Fruit fly (Drosophila melanogaster) whole organism, prepupa: Measurements from ENCODE around the gene Drsl5.

Experiments
- Blimp-1 ChIP-seq: fragments of 200-800 bp; sonication (Bioruptor generic); optimal IDR thresholded peaks from 3 replicates; lab custom pipeline; 2017; ENCODE audit warnings: missing biosample characterization, missing genetic modification characterization, mild to moderate bottlenecking, moderate library complexity, missing genetic modification reagents
- CG10631 ChIP-seq: fragments of 200-800 bp; sonication (Bioruptor generic); optimal IDR thresholded peaks from 2 replicates; lab custom pipeline; 2016; ENCODE audit warnings: missing biosample characterization, missing genetic modification characterization
- CG10669 ChIP-seq: fragments of 200-800 bp; sonication (Bioruptor generic); optimal IDR thresholded peaks from 3 replicates; lab custom pipeline; 2018; ENCODE audit warnings: missing biosample characterization, mild to moderate bottlenecking, missing genetic modification characterization, moderate library complexity
- CG11762 ChIP-seq: fragments of 200-800 bp; sonication (Bioruptor generic); optimal IDR thresholded peaks from 3 replicates; lab custom pipeline; 2016; ENCODE audit warnings: missing biosample characterization, missing genetic modification characterization; ENCODE audit not compliant: insufficient read depth
- CG15336 ChIP-seq: fragments of 200-800 bp; sonication (Bioruptor generic); IDR thresholded peaks from 2 replicates; pipeline ENCODE4 v1.3.6; 2022; ENCODE audit warnings: missing biosample characterization, missing genetic modification characterization
- CG16779 ChIP-seq: fragments of 200-800 bp; sonication (Bioruptor generic); optimal IDR thresholded peaks from 3 replicates; lab custom pipeline; 2017; ENCODE audit warnings: missing biosample characterization, mild to moderate bottlenecking, missing genetic modification characterization
- CG3032 ChIP-seq: fragments of 200-800 bp; optimal IDR thresholded peaks from 2 replicates; lab custom pipeline; 2019; ENCODE audit warnings: missing biosample characterization, mild to moderate bottlenecking, missing genetic modification characterization, moderate library complexity
- CG32006 ChIP-seq: fragments of 200-800 bp; sonication (Bioruptor generic); optimal IDR thresholded peaks from 3 replicates; lab custom pipeline; 2017; ENCODE audit warnings: missing biosample characterization, mild to moderate bottlenecking, missing genetic modification characterization
- CG34406 ChIP-seq: fragments of 200-800 bp; sonication (Bioruptor generic); optimal IDR thresholded peaks from 3 replicates; lab custom pipeline; 2016; ENCODE audit warnings: missing biosample characterization, missing genetic modification characterization
- CG3919 ChIP-seq: fragments of 200-800 bp; sonication (Bioruptor generic); optimal IDR thresholded peaks from 3 replicates; lab custom pipeline; 2016; ENCODE audit warnings: missing biosample characterization, missing genetic modification characterization
- CG4318 ChIP-seq: fragments of 200-800 bp; sonication (Bioruptor generic); optimal IDR thresholded peaks from 3 replicates; lab custom pipeline; 2017; ENCODE audit warnings: missing biosample characterization, mild to moderate bottlenecking, missing genetic modification characterization
- CG6163 ChIP-seq: fragments of 200-800 bp; sonication (Bioruptor generic); IDR thresholded peaks from 3 replicates; pipeline ENCODE4 v1.3.6; 2022; ENCODE audit warnings: missing biosample characterization, missing genetic modification characterization
- CG6276 ChIP-seq: fragments of 200-800 bp; sonication (Bioruptor generic); optimal IDR thresholded peaks from 2 replicates; lab custom pipeline; 2017; ENCODE audit warnings: missing biosample characterization, mild to moderate bottlenecking, missing genetic modification characterization
- CG6808 ChIP-seq: fragments of 200-800 bp; sonication (Bioruptor generic); optimal IDR thresholded peaks from 3 replicates; lab custom pipeline; 2017; ENCODE audit warnings: missing biosample characterization, missing genetic modification characterization, mild to moderate bottlenecking, moderate library complexity, missing genetic modification reagents
- CG7368 ChIP-seq: fragments of 200-800 bp; sonication (Bioruptor generic); optimal IDR thresholded peaks from 3 replicates; lab custom pipeline; 2016; ENCODE audit warnings: missing biosample characterization, missing genetic modification characterization
- CG8119 ChIP-seq: fragments of 200-800 bp; sonication (Bioruptor generic); IDR thresholded peaks from 3 replicates; pipeline ENCODE4 v1.3.6; 2022; ENCODE audit warnings: missing biosample characterization, missing genetic modification characterization
- CG8319 ChIP-seq: fragments of 200-800 bp; sonication (Bioruptor generic); optimal IDR thresholded peaks from 3 replicates; lab custom pipeline; 2016; ENCODE audit warnings: missing biosample characterization, missing genetic modification characterization
- CG8632 ChIP-seq: fragments of 200-800 bp; sonication (Bioruptor generic); optimal IDR thresholded peaks from 3 replicates; lab custom pipeline; 2016; ENCODE audit warnings: missing biosample characterization, missing genetic modification characterization
- CG9139 ChIP-seq: fragments of 200-800 bp; sonication (Bioruptor generic); optimal IDR thresholded peaks from 3 replicates; lab custom pipeline; 2017; ENCODE audit warnings: missing biosample characterization, mild to moderate bottlenecking, missing genetic modification characterization
- Eip75B ChIP-seq: fragments of 200-800 bp; sonication (Bioruptor generic); optimal IDR thresholded peaks from 3 replicates; lab custom pipeline; 2016; ENCODE audit warnings: missing biosample characterization, missing genetic modification characterization
- Eip78C ChIP-seq: fragments of 200-800 bp; sonication (Bioruptor generic); peaks from one replicate; lab custom pipeline; 2016; ENCODE audit warnings: missing biosample characterization, missing genetic modification characterization
- Eip93F ChIP-seq: fragments of 200-800 bp; sonication (Bioruptor generic); optimal IDR thresholded peaks from 2 replicates; lab custom pipeline; 2016; ENCODE audit warnings: missing biosample characterization, mild to moderate bottlenecking, missing genetic modification characterization
- Ets96B ChIP-seq: fragments of 200-800 bp; optimal IDR thresholded peaks from 2 replicates; lab custom pipeline; 2019; ENCODE audit warnings: missing biosample characterization, mild to moderate bottlenecking, missing genetic modification characterization, moderate library complexity
- Hr38 ChIP-seq: sonication (Bioruptor generic); optimal IDR thresholded peaks from 2 replicates; lab custom pipeline; 2016; ENCODE audit warnings: missing biosample characterization, missing genetic modification characterization
- Hr39 ChIP-seq: fragments of 200-800 bp; sonication (Bioruptor generic); optimal IDR thresholded peaks from 2 replicates; lab custom pipeline; 2016; ENCODE audit warnings: missing biosample characterization, missing genetic modification characterization
- Hr4 ChIP-seq: fragments of 200-800 bp; sonication (Bioruptor generic); optimal IDR thresholded peaks from 3 replicates; lab custom pipeline; 2016; ENCODE audit warnings: missing biosample characterization, missing genetic modification characterization
- Lpt ChIP-seq: fragments of 200-800 bp; sonication (Bioruptor generic); optimal IDR thresholded peaks from 3 replicates; lab custom pipeline; 2016; ENCODE audit warnings: missing biosample characterization, missing genetic modification characterization
- Met ChIP-seq: fragments of 200-800 bp; sonication (Bioruptor generic); optimal IDR thresholded peaks from 3 replicates; lab custom pipeline; 2016; ENCODE audit warnings: missing biosample characterization, missing genetic modification characterization
- OdsH ChIP-seq: fragments of 200-800 bp; sonication (Bioruptor generic); optimal IDR thresholded peaks from 3 replicates; lab custom pipeline; 2016; ENCODE audit warnings: missing biosample characterization, missing genetic modification characterization
- Smox ChIP-seq: fragments of 200-800 bp; sonication (Bioruptor generic); optimal IDR thresholded peaks from 3 replicates; lab custom pipeline; 2016; ENCODE audit warnings: missing biosample characterization, missing genetic modification characterization
- Sox102F ChIP-seq: fragments of 200-800 bp; sonication (Bioruptor generic); optimal IDR thresholded peaks from 2 replicates; lab custom pipeline; 2016; ENCODE audit warnings: missing biosample characterization, mild to moderate bottlenecking, missing genetic modification characterization
- Sox14 ChIP-seq: fragments of 200-800 bp; sonication (Bioruptor generic); optimal IDR thresholded peaks from 3 replicates; lab custom pipeline; 2016; ENCODE audit warnings: missing biosample characterization, missing genetic modification characterization
- Sox15 ChIP-seq: fragments of 200-800 bp; sonication (Bioruptor generic); optimal IDR thresholded peaks from 3 replicates; lab custom pipeline; 2016; ENCODE audit warnings: missing biosample characterization, missing genetic modification characterization
- achi ChIP-seq: fragments of 200-800 bp; sonication (Bioruptor generic); optimal IDR thresholded peaks from 3 replicates; lab custom pipeline; 2016; ENCODE audit warnings: missing biosample characterization, missing genetic modification characterization
- acj6 ChIP-seq: fragments of 200-800 bp; sonication (Bioruptor generic); optimal IDR thresholded peaks from 3 replicates; lab custom pipeline; 2016; ENCODE audit warnings: missing biosample characterization, missing genetic modification characterization
- cyc ChIP-seq: fragments of 200-800 bp; sonication (Bioruptor generic); optimal IDR thresholded peaks from 3 replicates; lab custom pipeline; 2016; ENCODE audit warnings: missing biosample characterization, missing genetic modification characterization
- dac ChIP-seq: fragments of 200-800 bp; sonication (Bioruptor generic); optimal IDR thresholded peaks from 2 replicates; lab custom pipeline; 2017; ENCODE audit warnings: missing biosample characterization, mild to moderate bottlenecking, missing genetic modification characterization
- dsx ChIP-seq: fragments of 200-800 bp; optimal IDR thresholded peaks from 3 replicates; lab custom pipeline; 2019; ENCODE audit warnings: missing biosample characterization, mild to moderate bottlenecking, missing genetic modification characterization, moderate library complexity; ENCODE audit not compliant: poor library complexity, severe bottlenecking
- eg ChIP-seq: fragments of 200-800 bp; sonication (Bioruptor generic); IDR thresholded peaks from 3 replicates; pipeline ENCODE4 v1.3.6; 2022; ENCODE audit warnings: missing biosample characterization, missing genetic modification characterization
- esn ChIP-seq: fragments of 200-800 bp; sonication (Bioruptor generic); optimal IDR thresholded peaks from 2 replicates; lab custom pipeline; 2016; ENCODE audit warnings: missing biosample characterization, mild to moderate bottlenecking, missing genetic modification characterization, moderate library complexity
- fkh ChIP-seq: fragments of 200-800 bp; sonication (Bioruptor generic); optimal IDR thresholded peaks from 3 replicates; lab custom pipeline; 2017; ENCODE audit warnings: missing biosample characterization, mild to moderate bottlenecking, missing genetic modification characterization, moderate library complexity
- lz ChIP-seq: fragments of 200-800 bp; sonication (Bioruptor generic); optimal IDR thresholded peaks from 3 replicates; lab custom pipeline; 2016; ENCODE audit warnings: missing biosample characterization, missing genetic modification characterization
- net ChIP-seq: fragments of 200-800 bp; sonication (Bioruptor generic); optimal IDR thresholded peaks from 3 replicates; lab custom pipeline; 2016; ENCODE audit warnings: missing biosample characterization, missing genetic modification characterization
- pdm3 ChIP-seq: fragments of 200-800 bp; sonication (Bioruptor generic); optimal IDR thresholded peaks from 3 replicates; lab custom pipeline; 2016; ENCODE audit warnings: missing biosample characterization, missing genetic modification characterization
- salr ChIP-seq, 2 experiments: fragments of 200-800 bp; sonication (Bioruptor generic); optimal IDR thresholded peaks; 3 replicates each; lab custom pipeline; 2016 to 2018; ENCODE audit warnings: missing biosample characterization in 2 of 2, missing genetic modification characterization in 2 of 2, mild to moderate bottlenecking in 1 of 2
- spab ChIP-seq: fragments of 200-800 bp; sonication (Bioruptor generic); optimal IDR thresholded peaks from 2 replicates; lab custom pipeline; 2017; ENCODE audit warnings: missing biosample characterization, mild to moderate bottlenecking, missing genetic modification characterization, missing genetic modification reagents
- topi ChIP-seq: fragments of 200-800 bp; sonication (Bioruptor generic); optimal IDR thresholded peaks from 3 replicates; lab custom pipeline; 2016; ENCODE audit warnings: missing biosample characterization, missing genetic modification characterization

Drsl5 gene

dm6 chr3L:3338882-3339590, 22.5 kb downstream of the Drsl5 start:
- TF ChIP-seq fkh (no peak), CG3032 (tag; lab: Kevin White, UChicago) (peak; percentile 77), dsx (no peak), eg (GFP tag; lab: Robert Waterston, UW) (peak; percentile 75), dac (GFP tag; lab: Kevin White, UChicago) (peak; percentile 59), CG15336 (peak; percentile 77), topi (GFP tag; lab: Kevin White, UChicago) (peak; percentile 18), Sox14 (peak; percentile 44), CG16779 (peak; percentile 30), CG6276 (peak; percentile 78), acj6 (GFP tag; lab: Kevin White, UChicago) (no peak), CG34406 (GFP tag; lab: Kevin White, UChicago) (no peak), CG32006 (GFP tag; lab: Kevin White, UChicago) (peak; percentile 85), Hr4 (GFP tag; lab: Kevin White, UChicago) (peak; percentile 76), CG3919 (peak; percentile 55), Blimp-1 (GFP tag; lab: Kevin White, UChicago) (no peak), OdsH (GFP tag; lab: Kevin White, UChicago) (peak; percentile 48), CG10669 (GFP tag; lab: Kevin White, UChicago) (peak; percentile 75), CG7368 (GFP tag; lab: Kevin White, UChicago) (peak; percentile 8), CG4318 (GFP tag; lab: Kevin White, UChicago) (peak; percentile 65), CG9139 (peak; percentile 44), CG10631 (GFP tag; lab: Kevin White, UChicago) (peak; percentile 8), CG6163 (peak; percentile 41; the same call in 2 of the 3 replicates), achi (GFP tag; lab: Kevin White, UChicago) (peak; percentile 40), CG8319 (GFP tag; lab: Kevin White, UChicago) (no peak), CG8119 (GFP tag; lab: Robert Waterston, UW) (peak; percentile 89), Sox102F (no peak), lz (GFP tag; lab: Kevin White, UChicago) (no peak), spab (GFP tag; lab: Kevin White, UChicago) (peak; percentile 70), pdm3 (GFP tag; lab: Kevin White, UChicago) (peak; percentile 23), Ets96B (tag; lab: Kevin White, UChicago) (peak; percentile 79), salr (GFP tag; optimal IDR thresholded peaks at IDR 0.05; lab: Kevin White, UChicago) (peak in 1 of 2 experiments; percentile 51), CG6808 (GFP tag; lab: Kevin White, UChicago) (peak; percentile 70), Lpt (GFP tag; lab: Kevin White, UChicago) (peak; percentile 1), net (GFP tag; lab: Kevin White, UChicago) (peak; percentile 12), CG11762 (GFP tag; lab: Kevin White, UChicago) (peak; percentile 37), Eip78C (GFP tag; lab: Kevin White, UChicago) (peak; percentile 58)

- TF ChIP-seq Lpt (GFP tag; lab: Kevin White, UChicago), result no peak
- no peak for TF ChIP-seq spab (GFP tag; lab: Kevin White, UChicago)
- no peak for TF ChIP-seq acj6 (GFP tag; lab: Kevin White, UChicago)
- no peak for TF ChIP-seq Hr38
- TF ChIP-seq Hr39, result peak; percentile 39
- TF ChIP-seq achi (GFP tag; lab: Kevin White, UChicago), result no peak
- TF ChIP-seq salr (GFP tag; optimal IDR thresholded peaks at IDR 0.05; lab: Kevin White, UChicago), result no peak
- TF ChIP-seq CG10631 (GFP tag; lab: Kevin White, UChicago), result no peak
- no peak for TF ChIP-seq eg (GFP tag; lab: Robert Waterston, UW)
- no peak for TF ChIP-seq Eip75B (GFP tag; lab: Kevin White, UChicago)
- no peak for TF ChIP-seq Sox102F
- no peak for TF ChIP-seq CG4318 (GFP tag; lab: Kevin White, UChicago)
- TF ChIP-seq Smox (GFP tag; lab: Kevin White, UChicago), result no peak
- TF ChIP-seq lz (GFP tag; lab: Kevin White, UChicago), result no peak
- no peak for TF ChIP-seq Ets96B (tag; lab: Kevin White, UChicago)
- no peak for TF ChIP-seq CG8632 (GFP tag; lab: Kevin White, UChicago)
- TF ChIP-seq OdsH (GFP tag; lab: Kevin White, UChicago), result no peak
- no peak for TF ChIP-seq fkh
- no peak for TF ChIP-seq Sox15 (GFP tag; lab: Kevin White, UChicago)
- peak; percentile 37 for TF ChIP-seq Met
- no peak for TF ChIP-seq Sox14
- no peak for TF ChIP-seq dac (GFP tag; lab: Kevin White, UChicago)
- no peak for TF ChIP-seq CG16779
- no peak for TF ChIP-seq cyc (GFP tag; lab: Kevin White, UChicago)
- TF ChIP-seq Eip93F (GFP tag; lab: Kevin White, UChicago), result no peak
- TF ChIP-seq esn, result peak; percentile 6
- no peak for TF ChIP-seq CG10669 (GFP tag; lab: Kevin White, UChicago)
Observed at dm6 chr3L:3339695-3340226, 23.2 kb downstream of the Drsl5 start.
